Fruit fly (Drosophila melanogaster): ENCODE data around the gene Cyp318a1.

dm6 chrX:12003437-12004394, 28.7 kb upstream of the Cyp318a1 start, which contains the start of gene fw:
- TF ChIP-seq tj (GFP tag; optimal IDR thresholded peaks at IDR 0.05): no peak
- TF ChIP-seq Crg-1 (GFP tag; optimal IDR thresholded peaks at IDR 0.05): no peak
- no peak for TF ChIP-seq CG1620 (GFP tag; optimal IDR thresholded peaks at IDR 0.05)
- no peak for TF ChIP-seq CG7045 (GFP tag; optimal IDR thresholded peaks at IDR 0.05)
- no peak for TF ChIP-seq ovo (GFP tag; optimal IDR thresholded peaks at IDR 0.05)
- no peak for TF ChIP-seq CG14711 (tag; optimal IDR thresholded peaks at IDR 0.05)
- TF ChIP-seq pad (GFP tag; optimal IDR thresholded peaks at IDR 0.05): no peak
- no peak for TF ChIP-seq bab1 (GFP tag; optimal IDR thresholded peaks at IDR 0.05)
